Fruit fly (Drosophila melanogaster) whole organism, embryonic: Measurements from ENCODE around the gene CG32305.

Experiments used
- Ada2b ChIP-seq: fragments of 200-800 bp; sonication (Bioruptor generic); IDR thresholded peaks from 2 replicates; pipeline ENCODE4 v1.3.6; 2022; ENCODE audit warnings: missing biosample characterization, missing genetic modification characterization
- Bgb ChIP-seq: fragments of 200-800 bp; sonication (Bioruptor generic); IDR thresholded peaks from 2 replicates; pipeline ENCODE4 v1.3.6; 2022; ENCODE audit warnings: missing biosample characterization, missing genetic modification characterization; ENCODE audit not compliant: partially characterized antibody
- CG10462 ChIP-seq: fragments of 200-800 bp; sonication (Bioruptor generic); optimal IDR thresholded peaks from 2 replicates; lab custom pipeline; 2016; ENCODE audit warnings: missing biosample characterization, missing genetic modification characterization
- CG12769 ChIP-seq: fragments of 200-800 bp; sonication (Bioruptor generic); optimal IDR thresholded peaks from 2 replicates; lab custom pipeline; 2019; ENCODE audit warnings: missing biosample characterization, mild to moderate bottlenecking, missing genetic modification characterization, moderate library complexity
- CG13424 ChIP-seq: fragments of 200-800 bp; sonication (Bioruptor generic); optimal IDR thresholded peaks from 2 replicates; lab custom pipeline; 2019; ENCODE audit warnings: missing biosample characterization, mild to moderate bottlenecking, missing genetic modification characterization, moderate library complexity
- CG1602 ChIP-seq: fragments of 200-800 bp; sonication (Bioruptor generic); optimal IDR thresholded peaks from 3 replicates; lab custom pipeline; 2016; ENCODE audit warnings: missing biosample characterization, missing genetic modification characterization
- CG1603 ChIP-seq: fragments of 200-800 bp; sonication (Bioruptor generic); optimal IDR thresholded peaks from 2 replicates; lab custom pipeline; 2019; ENCODE audit warnings: missing biosample characterization, mild to moderate bottlenecking, missing genetic modification characterization, moderate library complexity
- CG17186 ChIP-seq: fragments of 200-800 bp; sonication (Bioruptor generic); optimal IDR thresholded peaks from 3 replicates; lab custom pipeline; 2017; ENCODE audit warnings: missing biosample characterization, missing genetic modification reagents, missing genetic modification characterization
- CG18599 ChIP-seq: fragments of 200-800 bp; sonication (Bioruptor generic); optimal IDR thresholded peaks from 3 replicates; lab custom pipeline; 2017; ENCODE audit warnings: missing biosample characterization, missing genetic modification characterization, mild to moderate bottlenecking, moderate library complexity, missing genetic modification reagents
- CG2116 ChIP-seq: fragments of 200-800 bp; sonication (Bioruptor generic); optimal IDR thresholded peaks from 3 replicates; lab custom pipeline; 2018; ENCODE audit warnings: missing biosample characterization, mild to moderate bottlenecking, missing genetic modification characterization
- CG2712 ChIP-seq: fragments of 200-800 bp; optimal IDR thresholded peaks from 3 replicates; lab custom pipeline; 2019; ENCODE audit warnings: missing biosample characterization, mild to moderate bottlenecking, missing genetic modification characterization, moderate library complexity
- CG31365 ChIP-seq: fragments of 200-800 bp; sonication (Bioruptor generic); optimal IDR thresholded peaks from 2 replicates; lab custom pipeline; 2018; ENCODE audit warnings: missing biosample characterization, mild to moderate bottlenecking, missing genetic modification characterization
- CG32532 ChIP-seq: fragments of 200-800 bp; sonication (Bioruptor generic); IDR thresholded peaks from 2 replicates; pipeline ENCODE4 v1.3.6; 2022; ENCODE audit warnings: missing biosample characterization, missing genetic modification characterization
- CG3995 ChIP-seq: fragments of 200-800 bp; sonication (Bioruptor generic); optimal IDR thresholded peaks from 3 replicates; lab custom pipeline; 2016; ENCODE audit warnings: missing biosample characterization, missing genetic modification characterization
- CG4854 ChIP-seq: fragments of 200-800 bp; sonication (Bioruptor generic); optimal IDR thresholded peaks from 2 replicates; lab custom pipeline; 2016; ENCODE audit warnings: missing biosample characterization, missing genetic modification characterization, inconsistent platforms
- CG5245 ChIP-seq: fragments of 200-800 bp; sonication (Bioruptor generic); optimal IDR thresholded peaks from 3 replicates; lab custom pipeline; 2016; ENCODE audit warnings: missing biosample characterization, missing genetic modification characterization
- CG8281 ChIP-seq: fragments of 200-800 bp; sonication (Bioruptor generic); optimal IDR thresholded peaks from 2 replicates; lab custom pipeline; 2018; ENCODE audit warnings: missing biosample characterization, mild to moderate bottlenecking, missing genetic modification characterization, moderate library complexity
- Fer3 ChIP-seq: fragments of 200-800 bp; sonication (Bioruptor generic); optimal IDR thresholded peaks from 2 replicates; lab custom pipeline; 2018; ENCODE audit warnings: missing biosample characterization, mild to moderate bottlenecking, missing genetic modification characterization, moderate library complexity
- GATAe ChIP-seq: fragments of 200-800 bp; sonication (Bioruptor generic); conservative IDR thresholded peaks from 2 replicates; pipeline ENCODE4 v1.3.6; 2022; ENCODE audit warnings: missing biosample characterization, missing genetic modification characterization
- Gug ChIP-seq: fragments of 200-800 bp; sonication (Bioruptor generic); IDR thresholded peaks from 4 replicates; pipeline ENCODE4 v1.3.6; 2022; ENCODE audit warnings: missing biosample characterization, missing genetic modification characterization
- HmgD ChIP-seq: fragments of 200-800 bp; sonication (Bioruptor generic); optimal IDR thresholded peaks from 3 replicates; lab custom pipeline; 2016; ENCODE audit warnings: missing biosample characterization, missing genetic modification characterization
- MTF-1 ChIP-seq: fragments of 200-800 bp; sonication (Bioruptor generic); optimal IDR thresholded peaks from 2 replicates; lab custom pipeline; 2018; ENCODE audit warnings: missing biosample characterization, mild to moderate bottlenecking, missing genetic modification characterization, borderline replicate concordance
- NFAT ChIP-seq: fragments of 200-800 bp; sonication (Bioruptor generic); IDR thresholded peaks from 2 replicates; pipeline ENCODE4 v1.3.6; 2022; ENCODE audit warnings: missing biosample characterization, missing genetic modification characterization
- Oaz ChIP-seq: fragments of 200-800 bp; sonication (Bioruptor generic); IDR thresholded peaks from 2 replicates; pipeline ENCODE4 v1.3.6; 2022; ENCODE audit warnings: missing biosample characterization, missing genetic modification characterization
- Sry-δ ChIP-seq: fragments of 200-800 bp; sonication (Bioruptor generic); optimal IDR thresholded peaks from 2 replicates; lab custom pipeline; 2016; ENCODE audit warnings: missing biosample characterization, missing genetic modification characterization
- Tbp ChIP-seq: fragments of >200 bp; optimal IDR thresholded peaks from 2 replicates; lab custom pipeline; 2018; ENCODE audit warnings: missing biosample characterization, missing genetic modification characterization
- Xrp1 ChIP-seq: fragments of 200-800 bp; sonication (Bioruptor generic); IDR thresholded peaks from 2 replicates; pipeline ENCODE4 v1.3.6; 2022; ENCODE audit warnings: missing biosample characterization, missing genetic modification characterization
- bcd ChIP-seq: fragments of 200-800 bp; sonication (Bioruptor generic); optimal IDR thresholded peaks from 2 replicates; lab custom pipeline; 2017; ENCODE audit warnings: missing biosample characterization, mild to moderate bottlenecking, missing genetic modification characterization
- cad ChIP-seq: fragments of >200 bp; optimal IDR thresholded peaks from 2 replicates; lab custom pipeline; 2017; ENCODE audit warnings: missing biosample characterization, missing genetic modification characterization
- cas ChIP-seq: fragments of 200-800 bp; sonication (Bioruptor generic); IDR thresholded peaks from 2 replicates; pipeline ENCODE4 v1.3.6; 2022; ENCODE audit warnings: missing biosample characterization, missing genetic modification characterization
- cg ChIP-seq: fragments of 200-800 bp; sonication (Bioruptor generic); optimal IDR thresholded peaks from 3 replicates; lab custom pipeline; 2019; ENCODE audit warnings: missing biosample characterization, mild to moderate bottlenecking, missing genetic modification characterization, moderate library complexity
- chinmo ChIP-seq: fragments of 200-800 bp; sonication (Bioruptor generic); IDR thresholded peaks from 4 replicates; pipeline ENCODE4 v1.3.6; 2022; ENCODE audit warnings: missing biosample characterization, missing genetic modification characterization; ENCODE audit not compliant: partially characterized antibody
- ewg ChIP-seq: fragments of 200-800 bp; sonication (Bioruptor generic); optimal IDR thresholded peaks from 3 replicates; lab custom pipeline; 2017; ENCODE audit warnings: mild to moderate bottlenecking, missing biosample characterization, missing genetic modification reagents, missing genetic modification characterization
- ftz-f1 ChIP-seq: fragments of 200-800 bp; sonication (Bioruptor generic); optimal IDR thresholded peaks from 2 replicates; lab custom pipeline; 2016; ENCODE audit warnings: missing biosample characterization, missing genetic modification characterization
- gce ChIP-seq: fragments of 200-800 bp; sonication (Bioruptor generic); IDR thresholded peaks from 3 replicates; pipeline ENCODE4 v1.3.6; 2022; ENCODE audit warnings: missing biosample characterization, missing genetic modification characterization
- gcm ChIP-seq: fragments of 200-800 bp; sonication (Bioruptor generic); optimal IDR thresholded peaks from 2 replicates; lab custom pipeline; 2019; ENCODE audit warnings: missing biosample characterization, mild to moderate bottlenecking, missing genetic modification characterization, moderate library complexity
- hb ChIP-seq: fragments of 200-800 bp; sonication (Bioruptor generic); IDR thresholded peaks from 3 replicates; pipeline ENCODE4 v1.3.6; 2022; ENCODE audit warnings: missing biosample characterization, missing genetic modification characterization; ENCODE audit not compliant: partially characterized antibody
- jigr1 ChIP-seq: fragments of 200-800 bp; sonication (Bioruptor generic); IDR thresholded peaks from 3 replicates; pipeline ENCODE4 v1.3.6; 2022; ENCODE audit warnings: missing biosample characterization, missing genetic modification characterization
- nerfin-1 ChIP-seq: fragments of 200-800 bp; sonication (Bioruptor generic); optimal IDR thresholded peaks from 3 replicates; lab custom pipeline; 2019; ENCODE audit warnings: missing biosample characterization, mild to moderate bottlenecking, missing genetic modification characterization, moderate library complexity
- onecut ChIP-seq: fragments of 200-800 bp; sonication (Bioruptor generic); IDR thresholded peaks from 2 replicates; pipeline ENCODE4 v1.3.6; 2022; ENCODE audit warnings: missing biosample characterization, missing genetic modification characterization
- pho ChIP-seq: fragments of 200-800 bp; sonication (Bioruptor generic); optimal IDR thresholded peaks from 2 replicates; lab custom pipeline; 2016; ENCODE audit warnings: missing biosample characterization, missing genetic modification characterization
- psq ChIP-seq: fragments of 200-800 bp; sonication (Bioruptor generic); optimal IDR thresholded peaks from 2 replicates; lab custom pipeline; 2017; ENCODE audit warnings: missing biosample characterization, missing genetic modification characterization
- salm ChIP-seq: fragments of 200-800 bp; sonication (Bioruptor generic); optimal IDR thresholded peaks from 2 replicates; lab custom pipeline; 2018; ENCODE audit warnings: missing biosample characterization, mild to moderate bottlenecking, missing genetic modification characterization
- sd ChIP-seq: fragments of 200-800 bp; sonication (Bioruptor generic); optimal IDR thresholded peaks from 3 replicates; lab custom pipeline; 2018; ENCODE audit warnings: missing biosample characterization, mild to moderate bottlenecking, missing genetic modification characterization, moderate library complexity
- sisA ChIP-seq: fragments of 200-800 bp; sonication (Bioruptor generic); IDR thresholded peaks from 2 replicates; pipeline ENCODE4 v1.3.6; 2022; ENCODE audit warnings: missing biosample characterization, missing genetic modification characterization
- sug ChIP-seq: fragments of 200-800 bp; optimal IDR thresholded peaks from 2 replicates; lab custom pipeline; 2019; ENCODE audit warnings: missing biosample characterization, mild to moderate bottlenecking, missing genetic modification characterization, moderate library complexity
- tll ChIP-seq, 2 experiments: fragments of 200-800 bp in 1 of 2; fragments of >200 bp in 1 of 2; sonication (Bioruptor generic) in 1 of 2; optimal IDR thresholded peaks; 2 replicates each; lab custom pipeline; 2017 to 2019; ENCODE audit warnings: missing biosample characterization in 2 of 2, missing genetic modification characterization in 2 of 2, mild to moderate bottlenecking in 1 of 2, moderate library complexity in 1 of 2
- tx ChIP-seq: fragments of 200-800 bp; sonication (Bioruptor generic); optimal IDR thresholded peaks from 2 replicates; lab custom pipeline; 2016; ENCODE audit warnings: missing biosample characterization, missing genetic modification characterization
- wdn ChIP-seq: fragments of 200-800 bp; sonication (Bioruptor generic); IDR thresholded peaks from 2 replicates; pipeline ENCODE4 v1.3.6; 2022; ENCODE audit warnings: missing biosample characterization, missing genetic modification characterization
- zfh2 ChIP-seq: fragments of 200-800 bp; sonication (Bioruptor generic); optimal IDR thresholded peaks from 2 replicates; lab custom pipeline; 2016; ENCODE audit warnings: missing biosample characterization, missing genetic modification characterization

The CG32305 gene

DNA sequence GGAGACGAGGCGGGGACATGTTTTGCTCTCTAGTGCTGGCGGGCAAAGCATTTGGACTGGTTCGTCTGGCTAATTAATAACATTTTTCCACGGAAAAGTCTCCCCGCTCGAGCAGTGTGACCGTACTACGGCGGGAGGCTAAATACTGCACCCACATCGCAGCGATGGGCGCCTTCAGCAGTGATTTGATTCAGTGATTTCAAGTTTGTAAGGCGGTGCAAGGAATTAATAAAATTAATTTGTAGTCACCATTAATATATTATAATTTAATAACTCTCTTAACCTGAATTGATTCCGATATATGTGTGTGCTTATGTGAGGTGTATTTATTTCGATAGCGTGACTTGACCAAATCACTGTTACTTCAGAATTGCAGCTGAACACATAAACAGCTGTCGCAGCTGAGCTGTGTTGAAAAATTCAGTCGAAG lies 14.1 kb downstream of the CG32305 start, which contains the start of the genes oxt and CG13807 (continued):
- peak; percentile 87 for TF ChIP-seq Fer3 (tag; lab: Kevin White, UChicago)
- TF ChIP-seq Tbp (GFP tag; lab: Kevin White, UChicago) = no peak
- TF ChIP-seq Oaz (GFP tag; lab: Robert Waterston, UW) = peak; percentile 75
- TF ChIP-seq salm = peak; percentile 70
- peak; percentile 53 for TF ChIP-seq pho (GFP tag; lab: Kevin White, UChicago)
- TF ChIP-seq CG3995 (GFP tag; lab: Kevin White, UChicago) = peak; percentile 99
- peak; percentile 62 for TF ChIP-seq CG8281 (tag; lab: Kevin White, UChicago)
- TF ChIP-seq Sry-δ = peak; percentile 46
- TF ChIP-seq HmgD (GFP tag; lab: Kevin White, UChicago) = no peak
- TF ChIP-seq CG32532 = peak; percentile 94
- peak in 1 of 2 experiments; percentile 59 for TF ChIP-seq tll (GFP tag; optimal IDR thresholded peaks at IDR 0.05; lab: Kevin White, UChicago)
- TF ChIP-seq CG1603 (tag; lab: Kevin White, UChicago) = peak; percentile 89
- TF ChIP-seq cas = peak; percentile 49; the same call in 1 of the 2 replicates
- TF ChIP-seq CG31365 (tag; lab: Kevin White, UChicago) = peak; percentile 36
- TF ChIP-seq nerfin-1 (tag; lab: Kevin White, UChicago) = peak; percentile 91
- TF ChIP-seq sisA = peak; percentile 91
- TF ChIP-seq hb (GFP tag; lab: Robert Waterston, UW) = no peak
- peak; percentile 93 for TF ChIP-seq CG13424 (tag; lab: Kevin White, UChicago)
- TF ChIP-seq sd (tag; lab: Kevin White, UChicago) = peak; percentile 79
- peak; percentile 76 for TF ChIP-seq onecut (GFP tag; lab: Robert Waterston, UW)
- TF ChIP-seq cad (GFP tag; lab: Kevin White, UChicago) = no peak
- TF ChIP-seq NFAT (GFP tag; lab: Robert Waterston, UW) = peak; percentile 83
- TF ChIP-seq bcd (GFP tag; lab: Kevin White, UChicago) = peak; percentile 90
- peak; percentile 50 for TF ChIP-seq psq (GFP tag; lab: Kevin White, UChicago)
- peak; percentile 80 for TF ChIP-seq CG5245
- peak; percentile 92 for TF ChIP-seq CG2712 (tag; lab: Kevin White, UChicago)
- peak; percentile 30 for TF ChIP-seq MTF-1 (GFP tag; lab: Kevin White, UChicago)
- TF ChIP-seq gce (GFP tag; lab: Robert Waterston, UW) = peak; percentile 68; the same call in 2 of the 3 replicates
- peak; percentile 57; the same call in 1 of the 3 replicates for TF ChIP-seq jigr1
- TF ChIP-seq CG12769 (tag; lab: Kevin White, UChicago) = peak; percentile 89
- peak; percentile 72 for TF ChIP-seq CG10462 (GFP tag; lab: Kevin White, UChicago)
- TF ChIP-seq Xrp1 (GFP tag; lab: Robert Waterston, UW) = peak; percentile 93
- peak; percentile 53 for TF ChIP-seq CG4854 (GFP tag; lab: Kevin White, UChicago)
- peak; percentile 80 for TF ChIP-seq ewg
- peak; percentile 90 for TF ChIP-seq gcm
- TF ChIP-seq cg = no peak
- TF ChIP-seq CG17186 = peak; percentile 71
- no peak for TF ChIP-seq chinmo (GFP tag; lab: Robert Waterston, UW)
- TF ChIP-seq CG1602 (GFP tag; lab: Kevin White, UChicago) = peak; percentile 83
- no peak; the same call in 1 of the 2 replicates for TF ChIP-seq GATAe (GFP tag; lab: Robert Waterston, UW)
- peak; percentile 76 for TF ChIP-seq CG2116 (GFP tag; lab: Kevin White, UChicago)
- peak; percentile 83 for TF ChIP-seq CG18599 (GFP tag; lab: Kevin White, UChicago)
- TF ChIP-seq wdn (GFP tag; lab: Robert Waterston, UW) = peak; percentile 80
- peak; percentile 23 for TF ChIP-seq tx (GFP tag; lab: Kevin White, UChicago)
- peak; percentile 76 for TF ChIP-seq zfh2 (GFP tag; lab: Kevin White, UChicago)
- peak; percentile 89 for TF ChIP-seq sug (tag; lab: Kevin White, UChicago)
- TF ChIP-seq Ada2b = peak; percentile 78
- peak; percentile 43 for TF ChIP-seq ftz-f1 (GFP tag; lab: Kevin White, UChicago)
- peak; percentile 91 for TF ChIP-seq Gug (GFP tag; lab: Robert Waterston, UW)
- no peak for TF ChIP-seq Bgb (GFP tag; lab: Robert Waterston, UW)
